Fruit fly (Drosophila melanogaster) whole organism, pupa: Measurements from ENCODE around the gene IFT43.

Source experiments
- CG10348 ChIP-seq: fragments of 200-800 bp; sonication (Bioruptor generic); IDR thresholded peaks from 2 replicates; pipeline ENCODE4 v1.3.6; 2022; ENCODE audit warnings: missing biosample characterization, missing genetic modification characterization
- CG12605 ChIP-seq: fragments of 200-800 bp; sonication (Bioruptor generic); IDR thresholded peaks from 2 replicates; pipeline ENCODE4 v1.3.6; 2022; ENCODE audit warnings: missing biosample characterization, missing genetic modification characterization
- CG13204 ChIP-seq: fragments of 200-800 bp; sonication (Bioruptor generic); optimal IDR thresholded peaks from 2 replicates; lab custom pipeline; 2018; ENCODE audit warnings: missing biosample characterization, mild to moderate bottlenecking, missing genetic modification characterization, moderate library complexity
- CG14655 ChIP-seq: fragments of 200-800 bp; sonication (Bioruptor generic); optimal IDR thresholded peaks from 3 replicates; lab custom pipeline; 2017; ENCODE audit warnings: mild to moderate bottlenecking, missing biosample characterization, missing genetic modification reagents, missing genetic modification characterization
- CG15710 ChIP-seq: fragments of 200-800 bp; sonication (Bioruptor generic); optimal IDR thresholded peaks from 2 replicates; lab custom pipeline; 2018; ENCODE audit warnings: missing biosample characterization, mild to moderate bottlenecking, missing genetic modification characterization, moderate library complexity
- CG17806 ChIP-seq: fragments of 200-800 bp; sonication (Bioruptor generic); optimal IDR thresholded peaks from 2 replicates; lab custom pipeline; 2018; ENCODE audit warnings: missing biosample characterization, mild to moderate bottlenecking, missing genetic modification characterization, moderate library complexity
- CG32121 ChIP-seq: fragments of 200-800 bp; sonication (Bioruptor generic); IDR thresholded peaks from 2 replicates; pipeline ENCODE4 v1.3.6; 2022; ENCODE audit warnings: missing biosample characterization, missing genetic modification characterization
- CG34367 ChIP-seq: fragments of 200-800 bp; sonication (Bioruptor generic); optimal IDR thresholded peaks from 2 replicates; lab custom pipeline; 2018; ENCODE audit warnings: missing biosample characterization, mild to moderate bottlenecking, missing genetic modification characterization
- CG4496 ChIP-seq: fragments of 200-800 bp; sonication (Bioruptor generic); IDR thresholded peaks from 3 replicates; pipeline ENCODE4 v1.3.6; 2022; ENCODE audit warnings: missing biosample characterization, missing genetic modification characterization
- CG8159 ChIP-seq: fragments of 200-800 bp; sonication (Bioruptor generic); optimal IDR thresholded peaks from 3 replicates; lab custom pipeline; 2018; ENCODE audit warnings: missing biosample characterization, mild to moderate bottlenecking, missing genetic modification characterization, moderate library complexity
- CG8301 ChIP-seq: fragments of 200-800 bp; sonication (Bioruptor generic); optimal IDR thresholded peaks from 2 replicates; lab custom pipeline; 2018; ENCODE audit warnings: missing biosample characterization, mild to moderate bottlenecking, missing genetic modification characterization
- CG9948 ChIP-seq: fragments of 200-800 bp; sonication (Bioruptor generic); optimal IDR thresholded peaks from 2 replicates; lab custom pipeline; 2018; ENCODE audit warnings: missing biosample characterization, mild to moderate bottlenecking, missing genetic modification characterization, moderate library complexity
- D1 ChIP-seq: fragments of 200-800 bp; sonication (Bioruptor generic); optimal IDR thresholded peaks from 2 replicates; lab custom pipeline; 2018; ENCODE audit warnings: missing biosample characterization, mild to moderate bottlenecking, missing genetic modification characterization, moderate library complexity
- EcR ChIP-seq: fragments of 200-800 bp; sonication (Bioruptor generic); optimal IDR thresholded peaks from 3 replicates; lab custom pipeline; 2019; ENCODE audit warnings: missing biosample characterization, missing genetic modification characterization, mild to moderate bottlenecking, moderate library complexity, missing genetic modification reagents
- Ets98B ChIP-seq: fragments of 200-800 bp; sonication (Bioruptor generic); IDR thresholded peaks from 2 replicates; pipeline ENCODE4 v1.3.6; 2022; ENCODE audit warnings: missing biosample characterization, missing genetic modification characterization
- Pif1A ChIP-seq: fragments of 200-800 bp; sonication (Bioruptor generic); optimal IDR thresholded peaks from 3 replicates; lab custom pipeline; 2016; ENCODE audit warnings: missing biosample characterization, missing genetic modification characterization
- Pif1B ChIP-seq: fragments of 200-800 bp; sonication (Bioruptor generic); optimal IDR thresholded peaks from 3 replicates; lab custom pipeline; 2016; ENCODE audit warnings: missing biosample characterization, missing genetic modification characterization
- Snoo ChIP-seq: fragments of 200-800 bp; sonication (Bioruptor generic); optimal IDR thresholded peaks from 3 replicates; lab custom pipeline; 2017; ENCODE audit warnings: missing biosample characterization, mild to moderate bottlenecking, missing genetic modification characterization, inconsistent platforms
- fd96Ca ChIP-seq: fragments of 200-800 bp; sonication (Bioruptor generic); IDR thresholded peaks from 3 replicates; pipeline ENCODE4 v1.3.6; 2022; ENCODE audit warnings: missing biosample characterization, missing genetic modification characterization
- gl ChIP-seq: fragments of 200-800 bp; sonication (Bioruptor generic); optimal IDR thresholded peaks from 2 replicates; lab custom pipeline; 2018; ENCODE audit warnings: missing biosample characterization, mild to moderate bottlenecking, missing genetic modification characterization
- rn ChIP-seq: fragments of 200-800 bp; sonication (Bioruptor generic); IDR thresholded peaks from 2 replicates; pipeline ENCODE4 v1.3.6; 2022; ENCODE audit warnings: missing biosample characterization, missing genetic modification characterization

Gene IFT43

DNA sequence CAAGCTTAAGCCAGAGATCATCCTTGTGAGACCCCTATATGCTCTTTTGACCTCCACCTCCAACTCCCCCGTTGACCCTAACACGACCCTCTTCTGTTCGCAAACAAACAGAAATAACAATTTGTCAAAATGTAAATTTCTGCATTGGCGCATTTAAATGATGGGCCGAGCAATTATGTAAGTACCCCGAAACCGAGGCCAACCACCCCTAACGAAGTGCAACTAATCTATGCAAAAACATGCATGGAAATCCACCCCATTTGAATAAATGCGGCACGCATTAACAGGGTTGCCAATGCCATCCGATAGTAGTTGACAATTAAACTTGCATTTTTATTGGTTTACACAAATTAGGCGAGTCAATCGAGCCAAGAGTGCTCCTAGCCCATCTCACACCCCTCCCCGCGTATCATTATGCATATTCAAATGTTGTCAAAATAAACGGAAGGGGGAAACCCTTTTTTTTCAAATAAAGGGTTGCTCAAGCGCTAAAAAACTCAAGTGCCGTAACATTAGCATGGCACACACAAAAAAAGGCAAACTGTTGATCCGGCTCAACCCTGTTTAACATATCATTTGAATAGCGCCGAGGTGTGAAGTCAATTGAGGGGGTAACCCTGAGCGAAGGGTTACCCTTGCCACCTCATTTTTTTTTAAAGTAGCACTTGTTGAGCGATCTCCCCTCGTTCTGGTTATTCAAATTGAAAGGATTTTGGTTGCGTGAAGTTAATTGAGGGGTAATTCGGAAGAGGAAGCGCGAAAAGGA lies 13.0 kb downstream of the IFT43 start:
- no peak for TF ChIP-seq Pif1B (GFP tag; lab: Kevin White, UChicago)
- TF ChIP-seq Snoo = no peak
- TF ChIP-seq CG17806 = no peak
- no peak for TF ChIP-seq CG10348
- TF ChIP-seq CG34367 (tag; lab: Kevin White, UChicago) = no peak
- TF ChIP-seq CG14655 (GFP tag; lab: Kevin White, UChicago) = no peak
- TF ChIP-seq Ets98B (GFP tag; lab: Robert Waterston, UW) = no peak
- TF ChIP-seq CG12605 (GFP tag; lab: Robert Waterston, UW) = no peak
- TF ChIP-seq CG32121 (GFP tag; lab: Robert Waterston, UW) = no peak
- TF ChIP-seq Pif1A (GFP tag; lab: Kevin White, UChicago) = no peak
- no peak for TF ChIP-seq CG9948 (tag; lab: Kevin White, UChicago)
- TF ChIP-seq rn = no peak
- TF ChIP-seq CG4496 = no peak
- no peak for TF ChIP-seq fd96Ca (GFP tag; lab: Robert Waterston, UW)
- no peak for TF ChIP-seq CG13204 (GFP tag; lab: Kevin White, UChicago)
- no peak for TF ChIP-seq CG8301 (tag; lab: Kevin White, UChicago)
- TF ChIP-seq EcR (GFP tag; lab: Kevin White, UChicago) = no peak

DNA sequence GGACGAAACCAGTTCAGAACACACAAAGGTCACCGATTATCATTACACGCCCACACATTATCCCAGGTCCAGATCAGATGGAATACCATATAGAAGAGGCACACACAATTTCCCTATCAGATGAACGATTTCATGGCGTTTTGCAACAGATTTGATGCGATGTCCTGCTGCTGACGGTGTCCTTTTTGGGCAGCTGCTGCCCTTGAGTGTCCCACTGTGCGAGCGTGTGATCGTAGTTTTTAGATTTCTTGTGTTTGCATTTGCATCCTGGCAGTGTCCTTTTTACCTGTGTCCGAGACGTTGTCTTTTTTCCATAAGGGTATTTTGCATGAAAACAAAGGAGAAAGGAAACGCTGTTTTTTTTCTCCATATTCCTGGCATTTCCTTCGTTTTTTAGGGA lies 15.5 kb downstream of the IFT43 start:
- no peak for TF ChIP-seq CG32121 (GFP tag; lab: Robert Waterston, UW)
- no peak for TF ChIP-seq CG4496
- TF ChIP-seq EcR (GFP tag; lab: Kevin White, UChicago) = no peak
- TF ChIP-seq CG17806 = no peak
- TF ChIP-seq D1 (tag; lab: Kevin White, UChicago) = no peak
- no peak for TF ChIP-seq Pif1B (GFP tag; lab: Kevin White, UChicago)
- no peak for TF ChIP-seq CG10348
- no peak for TF ChIP-seq Snoo
- TF ChIP-seq CG8159 = no peak
- TF ChIP-seq fd96Ca (GFP tag; lab: Robert Waterston, UW) = no peak
- TF ChIP-seq CG14655 (GFP tag; lab: Kevin White, UChicago) = no peak

DNA sequence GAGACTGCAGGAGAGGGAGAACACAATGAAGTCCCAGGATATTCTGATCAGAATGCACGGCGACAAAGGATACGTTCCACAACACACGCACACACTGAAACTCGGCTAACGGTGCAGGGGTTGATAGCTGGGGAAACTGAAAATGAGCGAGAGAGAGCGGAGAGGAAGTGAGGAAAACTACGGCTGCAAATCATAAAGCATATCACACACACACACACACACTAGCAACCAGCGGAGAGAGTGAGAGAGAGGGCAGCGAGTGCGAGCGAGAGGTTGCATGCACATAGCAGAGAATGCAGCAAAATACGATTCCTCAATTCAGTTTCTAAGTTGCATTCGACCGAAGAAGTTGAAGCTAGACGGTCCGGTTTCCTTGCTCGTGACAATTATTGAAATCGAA lies 16.5 kb downstream of the IFT43 start:
- no peak for TF ChIP-seq rn
- no peak for TF ChIP-seq gl
- no peak for TF ChIP-seq CG9948 (tag; lab: Kevin White, UChicago)
- no peak for TF ChIP-seq CG8159
- no peak for TF ChIP-seq EcR (GFP tag; lab: Kevin White, UChicago)
- TF ChIP-seq CG8301 (tag; lab: Kevin White, UChicago) = no peak
- TF ChIP-seq fd96Ca (GFP tag; lab: Robert Waterston, UW) = no peak
- no peak for TF ChIP-seq CG4496
- TF ChIP-seq Pif1B (GFP tag; lab: Kevin White, UChicago) = no peak
- TF ChIP-seq CG10348 = no peak
- TF ChIP-seq CG17806 = no peak
- no peak for TF ChIP-seq D1 (tag; lab: Kevin White, UChicago)
- no peak for TF ChIP-seq Snoo
- no peak for TF ChIP-seq CG14655 (GFP tag; lab: Kevin White, UChicago)
- no peak for TF ChIP-seq Pif1A (GFP tag; lab: Kevin White, UChicago)
- no peak for TF ChIP-seq Ets98B (GFP tag; lab: Robert Waterston, UW)
- no peak for TF ChIP-seq CG34367 (tag; lab: Kevin White, UChicago)
- TF ChIP-seq CG12605 (GFP tag; lab: Robert Waterston, UW) = no peak
- TF ChIP-seq CG32121 (GFP tag; lab: Robert Waterston, UW) = no peak
- no peak for TF ChIP-seq CG13204 (GFP tag; lab: Kevin White, UChicago)

DNA sequence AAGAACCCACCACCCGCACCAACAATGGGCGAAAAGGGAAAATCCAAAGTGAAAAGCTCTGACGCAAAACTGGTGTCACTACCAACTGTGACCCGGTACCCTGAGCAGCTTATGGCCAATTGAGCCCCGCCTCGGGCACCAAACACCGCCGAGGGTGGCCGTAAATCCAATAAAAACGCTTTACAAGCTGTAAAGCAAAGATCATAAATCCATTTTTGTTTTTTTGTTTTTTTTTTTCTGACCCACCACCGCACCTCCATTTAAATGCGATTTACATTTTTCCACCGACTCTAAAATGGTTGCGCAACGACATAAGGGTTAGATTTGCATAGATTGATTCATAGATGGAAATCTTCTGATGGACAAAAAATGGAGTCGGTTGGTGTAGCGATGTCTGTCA lies 20.4 kb downstream of the IFT43 start:
- no peak for TF ChIP-seq CG10348
- no peak for TF ChIP-seq fd96Ca (GFP tag; lab: Robert Waterston, UW)
- no peak for TF ChIP-seq CG12605 (GFP tag; lab: Robert Waterston, UW)
- TF ChIP-seq Ets98B (GFP tag; lab: Robert Waterston, UW) = no peak
- TF ChIP-seq CG15710 (tag; lab: Kevin White, UChicago) = no peak
- TF ChIP-seq CG9948 (tag; lab: Kevin White, UChicago) = no peak
- no peak for TF ChIP-seq CG4496
- no peak for TF ChIP-seq CG13204 (GFP tag; lab: Kevin White, UChicago)
- TF ChIP-seq Pif1B (GFP tag; lab: Kevin White, UChicago) = no peak
- TF ChIP-seq Snoo = no peak
- TF ChIP-seq gl = no peak
- TF ChIP-seq CG17806 = no peak
- TF ChIP-seq rn = no peak
- no peak for TF ChIP-seq CG8301 (tag; lab: Kevin White, UChicago)
- TF ChIP-seq CG32121 (GFP tag; lab: Robert Waterston, UW) = no peak
- TF ChIP-seq Pif1A (GFP tag; lab: Kevin White, UChicago) = no peak

DNA sequence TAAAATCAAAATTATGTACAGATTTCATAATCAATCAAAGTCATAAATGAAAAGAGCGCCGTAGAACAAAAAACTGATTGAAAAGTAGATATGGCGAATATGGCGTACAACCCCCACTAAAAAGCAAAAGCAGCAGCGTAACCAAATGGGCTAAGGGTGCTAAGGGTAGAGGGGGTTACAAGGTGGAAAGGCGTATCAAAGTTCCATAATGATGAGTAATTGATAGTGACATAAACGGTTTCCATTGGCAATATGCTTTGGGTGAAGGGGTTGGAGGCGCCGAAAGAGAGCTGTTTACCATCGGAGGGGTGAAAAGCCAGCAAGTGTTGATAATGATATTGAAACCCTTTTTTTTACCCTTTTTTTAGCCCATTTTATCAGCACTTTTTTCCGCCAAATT lies 22.5 kb downstream of the IFT43 start:
- TF ChIP-seq CG14655 (GFP tag; lab: Kevin White, UChicago) (no peak), D1 (tag; lab: Kevin White, UChicago) (no peak), Pif1A (GFP tag; lab: Kevin White, UChicago) (no peak), Pif1B (GFP tag; lab: Kevin White, UChicago) (no peak), CG9948 (tag; lab: Kevin White, UChicago) (no peak), Snoo (no peak), CG13204 (GFP tag; lab: Kevin White, UChicago) (no peak), CG15710 (tag; lab: Kevin White, UChicago) (no peak), Ets98B (GFP tag; lab: Robert Waterston, UW) (no peak), fd96Ca (GFP tag; lab: Robert Waterston, UW) (no peak), gl (no peak)

DNA sequence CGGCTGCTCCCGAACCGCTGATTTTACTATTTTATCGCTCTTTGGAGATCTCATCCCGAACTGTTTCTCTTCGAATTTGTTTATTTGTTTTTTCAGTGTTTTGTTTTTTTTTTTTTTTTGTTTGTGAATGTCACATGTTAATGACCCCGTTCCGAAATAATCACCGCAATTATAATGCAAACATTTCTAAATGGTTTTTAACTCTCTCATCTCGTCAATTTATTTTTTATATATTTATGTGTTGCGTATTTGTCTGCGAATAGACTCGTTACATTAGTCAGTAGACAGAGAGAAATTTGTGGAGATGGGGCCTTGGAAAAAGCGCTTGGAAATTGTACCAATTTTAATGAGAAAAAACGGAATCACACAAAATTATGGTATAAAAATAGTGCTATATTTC lies 25.2 kb downstream of the IFT43 start, which contains the start of gene Nepl7:
Nepl7 (minus strand) TSS at position 101 of the 400 bp plus-strand sequence.
- TF ChIP-seq CG34367 (tag; lab: Kevin White, UChicago) (no peak), Pif1B (GFP tag; lab: Kevin White, UChicago) (no peak), rn (no peak), CG32121 (GFP tag; lab: Robert Waterston, UW) (no peak), D1 (tag; lab: Kevin White, UChicago) (no peak), Pif1A (GFP tag; lab: Kevin White, UChicago) (no peak), fd96Ca (GFP tag; lab: Robert Waterston, UW) (no peak), CG15710 (tag; lab: Kevin White, UChicago) (no peak), gl (no peak), Ets98B (GFP tag; lab: Robert Waterston, UW) (no peak), CG4496 (no peak), Snoo (no peak), CG17806 (no peak), CG14655 (GFP tag; lab: Kevin White, UChicago) (no peak), EcR (GFP tag; lab: Kevin White, UChicago) (no peak), CG12605 (GFP tag; lab: Robert Waterston, UW) (no peak)
- TF ChIP-seq, all 21 proteins: peak for 0
